Fruit fly (Drosophila melanogaster): ENCODE data around the gene CG7950.

The CG7950 gene

DNA sequence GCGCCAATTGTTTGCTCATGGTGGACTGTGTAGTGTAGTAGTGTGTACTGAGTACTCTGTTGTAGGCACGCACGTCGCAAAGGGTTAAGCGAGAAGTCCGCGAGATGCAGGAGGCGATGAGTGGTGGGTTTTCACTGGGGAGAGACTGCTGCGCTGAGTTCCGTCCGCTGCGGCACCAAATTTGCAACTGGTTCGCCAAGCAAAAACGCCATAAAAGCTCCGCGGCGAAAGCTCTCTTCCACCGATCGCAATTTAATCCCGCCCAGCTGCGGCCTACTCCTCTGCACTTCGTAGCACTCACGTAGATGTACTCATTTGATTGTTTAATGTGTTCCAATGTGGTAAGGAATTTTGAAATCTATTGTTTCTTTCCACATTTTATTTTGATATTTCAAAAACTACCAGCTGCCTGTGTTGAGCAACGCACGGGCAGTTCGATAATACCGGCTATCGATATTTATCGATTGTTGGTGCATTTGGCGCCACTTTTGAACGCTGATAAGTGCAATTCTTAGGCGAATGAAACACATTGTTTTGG lies 41.6 kb upstream of the CG7950 start, which contains the start of gene CG7920 (continued):
- TF ChIP-seq Ets21C (GFP tag; optimal IDR thresholded peaks at IDR 0.05): no peak
- peak; percentile 45 for TF ChIP-seq net (GFP tag; optimal IDR thresholded peaks at IDR 0.05)
- TF ChIP-seq CG11294 (GFP tag; IDR thresholded peaks at IDR 0.05): no peak
- TF ChIP-seq topi (GFP tag; optimal IDR thresholded peaks at IDR 0.05): peak; percentile 14
- peak; percentile 71 for TF ChIP-seq vri (GFP tag; optimal IDR thresholded peaks at IDR 0.05)
- TF ChIP-seq achi (GFP tag; optimal IDR thresholded peaks at IDR 0.05): no peak
- TF ChIP-seq dac (GFP tag; optimal IDR thresholded peaks at IDR 0.05): no peak
- no peak for TF ChIP-seq Hr4 (GFP tag; optimal IDR thresholded peaks at IDR 0.05)
- peak; percentile 66 for TF ChIP-seq CG9139 (GFP tag; optimal IDR thresholded peaks at IDR 0.05)
- TF ChIP-seq Eip75B (GFP tag; optimal IDR thresholded peaks at IDR 0.05): peak; percentile 42
- peak; percentile 60; the same call in 2 of the 3 replicates for TF ChIP-seq eg (GFP tag; IDR thresholded peaks at IDR 0.05)
- no peak for TF ChIP-seq CG8319 (GFP tag; optimal IDR thresholded peaks at IDR 0.05)
- no peak for TF ChIP-seq Sox14 (GFP tag; optimal IDR thresholded peaks at IDR 0.05)
- TF ChIP-seq CG11762 (GFP tag; optimal IDR thresholded peaks at IDR 0.05; ENCODE audit: insufficient read depth): no peak
- TF ChIP-seq CG6854 (GFP tag; optimal IDR thresholded peaks at IDR 0.05): peak; percentile 73
- no peak for TF ChIP-seq fd85E (GFP tag; optimal IDR thresholded peaks at IDR 0.05)
- TF ChIP-seq CG6276 (GFP tag; optimal IDR thresholded peaks at IDR 0.05): peak; percentile 44
- TF ChIP-seq esn (GFP tag; optimal IDR thresholded peaks at IDR 0.05): peak; percentile 50
- peak; percentile 39 for TF ChIP-seq lz (GFP tag; optimal IDR thresholded peaks at IDR 0.05)
- no peak for TF ChIP-seq salr (GFP tag; optimal IDR thresholded peaks at IDR 0.05)
- no peak for TF ChIP-seq CG10631 (GFP tag; optimal IDR thresholded peaks at IDR 0.05)
- peak; percentile 75 for TF ChIP-seq Eip78C (GFP tag)
- no peak for TF ChIP-seq CG10669 (GFP tag; optimal IDR thresholded peaks at IDR 0.05)
- TF ChIP-seq svp (GFP tag): peak; percentile 44
- TF ChIP-seq CG32006 (GFP tag; optimal IDR thresholded peaks at IDR 0.05): peak; percentile 12
- no peak for TF ChIP-seq Hr39 (GFP tag; optimal IDR thresholded peaks at IDR 0.05)
- TF ChIP-seq Lpt (GFP tag; optimal IDR thresholded peaks at IDR 0.05): no peak
- TF ChIP-seq fkh (GFP tag; optimal IDR thresholded peaks at IDR 0.05): peak; percentile 7
- TF ChIP-seq Blimp-1 (GFP tag; optimal IDR thresholded peaks at IDR 0.05): no peak
- TF ChIP-seq dsx (GFP tag; optimal IDR thresholded peaks at IDR 0.05; ENCODE audit: poor library complexity, severe bottlenecking): peak; percentile 42
- peak; percentile 10 for TF ChIP-seq CG31627 (GFP tag; optimal IDR thresholded peaks at IDR 0.05)
- no peak for TF ChIP-seq Smox (GFP tag; optimal IDR thresholded peaks at IDR 0.05)

DNA sequence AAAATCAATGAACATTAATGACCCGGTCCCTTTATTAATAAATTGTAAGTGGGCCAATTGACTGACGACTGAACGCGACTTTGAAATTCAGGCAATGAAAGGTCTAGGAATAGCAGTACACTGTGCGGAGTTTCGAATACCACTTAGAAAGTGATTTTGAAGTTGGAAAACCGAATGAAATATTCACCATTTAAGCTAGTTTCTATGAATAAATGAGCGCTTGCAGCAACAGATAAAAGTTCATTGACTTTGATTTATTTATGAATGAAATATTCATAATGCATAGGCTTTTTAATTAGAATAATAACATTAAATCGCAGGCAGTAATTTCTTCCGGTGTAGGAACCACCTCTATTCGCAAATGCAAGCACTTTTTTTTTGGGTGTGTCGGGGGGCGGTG lies 35.6 kb upstream of the CG7950 start:
- TF ChIP-seq CG10669 (GFP tag; optimal IDR thresholded peaks at IDR 0.05) (peak; percentile 9), Hr4 (GFP tag; optimal IDR thresholded peaks at IDR 0.05) (no peak), Sox15 (GFP tag; optimal IDR thresholded peaks at IDR 0.05) (no peak), CG6276 (GFP tag; optimal IDR thresholded peaks at IDR 0.05) (peak; percentile 56), Blimp-1 (GFP tag; optimal IDR thresholded peaks at IDR 0.05) (no peak), fd85E (GFP tag; optimal IDR thresholded peaks at IDR 0.05) (no peak), CG7368 (GFP tag; optimal IDR thresholded peaks at IDR 0.05) (no peak), Hr38 (GFP tag; optimal IDR thresholded peaks at IDR 0.05) (no peak), acj6 (GFP tag; optimal IDR thresholded peaks at IDR 0.05) (peak; percentile 9), CG34406 (GFP tag; optimal IDR thresholded peaks at IDR 0.05) (peak; percentile 17), svp (GFP tag) (peak; percentile 52), CG11294 (GFP tag; IDR thresholded peaks at IDR 0.05) (peak; percentile 12; the same call in 1 of the 2 replicates), CG8119 (GFP tag; IDR thresholded peaks at IDR 0.05) (peak; percentile 52), achi (GFP tag; optimal IDR thresholded peaks at IDR 0.05) (peak; percentile 1), cyc (GFP tag; optimal IDR thresholded peaks at IDR 0.05) (peak; percentile 5), ss (GFP tag; optimal IDR thresholded peaks at IDR 0.05) (peak in 1 of 2 experiments; percentile 18), CG15336 (GFP tag; IDR thresholded peaks at IDR 0.05) (peak; percentile 72), CG3032 (tag; optimal IDR thresholded peaks at IDR 0.05) (peak; percentile 23), CG16779 (tag; optimal IDR thresholded peaks at IDR 0.05) (no peak), lz (GFP tag; optimal IDR thresholded peaks at IDR 0.05) (peak; percentile 11), CG3919 (GFP tag; optimal IDR thresholded peaks at IDR 0.05) (peak; percentile 31), Sox102F (GFP tag; optimal IDR thresholded peaks at IDR 0.05) (peak; percentile 24), CG8632 (GFP tag; optimal IDR thresholded peaks at IDR 0.05) (no peak), pdm3 (GFP tag; optimal IDR thresholded peaks at IDR 0.05) (no peak), fkh (GFP tag; optimal IDR thresholded peaks at IDR 0.05) (no peak), Hr39 (GFP tag; optimal IDR thresholded peaks at IDR 0.05) (peak; percentile 8), CG6792 (GFP tag; optimal IDR thresholded peaks at IDR 0.05) (peak; percentile 24), Ets96B (tag; optimal IDR thresholded peaks at IDR 0.05) (no peak), Eip93F (GFP tag; optimal IDR thresholded peaks at IDR 0.05) (no peak), CG31627 (GFP tag; optimal IDR thresholded peaks at IDR 0.05) (no peak), dac (GFP tag; optimal IDR thresholded peaks at IDR 0.05) (peak; percentile 13)
